Fruit fly (Drosophila melanogaster) whole organism, embryonic: ENCODE data around the gene Mf.

Experiments
- Abd-B ChIP-seq: fragments of 200-800 bp; sonication (Bioruptor generic); optimal IDR thresholded peaks from 2 replicates; lab custom pipeline; 2018; ENCODE audit warnings: missing biosample characterization, mild to moderate bottlenecking, missing genetic modification characterization, moderate library complexity
- Asciz ChIP-seq: fragments of 200-800 bp; sonication (Bioruptor generic); optimal IDR thresholded peaks from 2 replicates; lab custom pipeline; 2017; ENCODE audit warnings: missing biosample characterization, mild to moderate bottlenecking, missing genetic modification characterization, missing genetic modification reagents
- Atf-2 ChIP-seq: fragments of 200-800 bp; sonication (Bioruptor generic); optimal IDR thresholded peaks from 2 replicates; lab custom pipeline; 2016; ENCODE audit warnings: missing biosample characterization, missing genetic modification characterization
- CG11696 ChIP-seq: fragments of 200-800 bp; sonication (Bioruptor generic); IDR thresholded peaks from 2 replicates; pipeline ENCODE4 v1.3.6; 2022; ENCODE audit warnings: missing biosample characterization, missing genetic modification characterization
- CG12219 ChIP-seq: fragments of 200-800 bp; sonication (Bioruptor generic); optimal IDR thresholded peaks from 3 replicates; lab custom pipeline; 2018; ENCODE audit warnings: missing biosample characterization, mild to moderate bottlenecking, missing genetic modification characterization
- CG12769 ChIP-seq: fragments of 200-800 bp; sonication (Bioruptor generic); optimal IDR thresholded peaks from 2 replicates; lab custom pipeline; 2019; ENCODE audit warnings: missing biosample characterization, mild to moderate bottlenecking, missing genetic modification characterization, moderate library complexity
- CG14860 ChIP-seq: fragments of 200-800 bp; sonication (Bioruptor generic); IDR thresholded peaks from 3 replicates; pipeline ENCODE4 v1.3.6; 2022; ENCODE audit warnings: missing biosample characterization, missing genetic modification characterization; ENCODE audit not compliant: partially characterized antibody
- CG15601 ChIP-seq: fragments of 200-800 bp; sonication (Bioruptor generic); optimal IDR thresholded peaks from 3 replicates; lab custom pipeline; 2019; ENCODE audit warnings: missing biosample characterization, mild to moderate bottlenecking, missing genetic modification characterization, moderate library complexity
- CG17361 ChIP-seq: fragments of 200-800 bp; sonication (Bioruptor generic); IDR thresholded peaks from 3 replicates; pipeline ENCODE4 v1.3.6; 2022; ENCODE audit warnings: missing biosample characterization, missing genetic modification characterization
- CG30403 ChIP-seq: fragments of 200-800 bp; sonication (Bioruptor generic); optimal IDR thresholded peaks from 3 replicates; lab custom pipeline; 2016; ENCODE audit warnings: missing biosample characterization, missing genetic modification characterization
- CG3847 ChIP-seq: fragments of 200-800 bp; sonication (Bioruptor generic); IDR thresholded peaks from 2 replicates; pipeline ENCODE4 v1.3.6; 2022; ENCODE audit warnings: missing biosample characterization, missing genetic modification characterization
- CG3995 ChIP-seq: fragments of 200-800 bp; sonication (Bioruptor generic); optimal IDR thresholded peaks from 3 replicates; lab custom pipeline; 2016; ENCODE audit warnings: missing biosample characterization, missing genetic modification characterization
- CG4424 ChIP-seq: fragments of 200-800 bp; sonication (Bioruptor generic); optimal IDR thresholded peaks from 3 replicates; lab custom pipeline; 2016; ENCODE audit warnings: missing biosample characterization, missing genetic modification characterization
- CG4707 ChIP-seq: fragments of 200-800 bp; sonication (Bioruptor generic); optimal IDR thresholded peaks from 2 replicates; lab custom pipeline; 2018; ENCODE audit warnings: missing biosample characterization, mild to moderate bottlenecking, missing genetic modification characterization, moderate library complexity
- CG5245 ChIP-seq: fragments of 200-800 bp; sonication (Bioruptor generic); optimal IDR thresholded peaks from 3 replicates; lab custom pipeline; 2016; ENCODE audit warnings: missing biosample characterization, missing genetic modification characterization
- CG6175 ChIP-seq: fragments of 200-800 bp; sonication (Bioruptor generic); IDR thresholded peaks from 3 replicates; pipeline ENCODE4 v1.3.6; 2022; ENCODE audit warnings: missing biosample characterization, missing genetic modification characterization
- CG6854 ChIP-seq: fragments of 200-800 bp; sonication (Bioruptor generic); optimal IDR thresholded peaks from 3 replicates; lab custom pipeline; 2017; ENCODE audit warnings: missing biosample characterization, mild to moderate bottlenecking, missing genetic modification characterization
- CG7357 ChIP-seq: fragments of 200-800 bp; sonication (Bioruptor generic); IDR thresholded peaks from 3 replicates; pipeline ENCODE4 v1.3.6; 2022; ENCODE audit warnings: missing biosample characterization, missing genetic modification characterization
- CG9609 ChIP-seq: fragments of 200-800 bp; sonication (Bioruptor generic); optimal IDR thresholded peaks from 3 replicates; lab custom pipeline; 2016; ENCODE audit warnings: missing biosample characterization, missing genetic modification characterization
- CTCF ChIP-seq: fragments of 200-800 bp; sonication (Bioruptor generic); optimal IDR thresholded peaks from 2 replicates; lab custom pipeline; 2017; ENCODE audit warnings: missing biosample characterization, mild to moderate bottlenecking, missing genetic modification characterization, moderate library complexity
- Doc2 ChIP-seq: fragments of 200-800 bp; sonication (Bioruptor generic); IDR thresholded peaks from 2 replicates; pipeline ENCODE4 v1.3.6; 2022; ENCODE audit warnings: missing biosample characterization, missing genetic modification characterization
- GATAe ChIP-seq: fragments of 200-800 bp; sonication (Bioruptor generic); conservative IDR thresholded peaks from 2 replicates; pipeline ENCODE4 v1.3.6; 2022; ENCODE audit warnings: missing biosample characterization, missing genetic modification characterization
- Hr78 ChIP-seq, 2 experiments: fragments of 200-800 bp in 1 of 2; fragments of >200 bp in 1 of 2; sonication (Bioruptor generic) in 1 of 2; optimal IDR thresholded peaks; 2 replicates each; lab custom pipeline; 2017 to 2019; ENCODE audit warnings: missing biosample characterization in 2 of 2, missing genetic modification characterization in 2 of 2, mild to moderate bottlenecking in 1 of 2, moderate library complexity in 1 of 2
- Hsf ChIP-seq: fragments of 200-800 bp; sonication (Bioruptor generic); optimal IDR thresholded peaks from 3 replicates; lab custom pipeline; 2016; ENCODE audit warnings: missing biosample characterization, missing genetic modification characterization
- Jarid2 ChIP-seq: fragments of 200-800 bp; sonication (Bioruptor generic); optimal IDR thresholded peaks from 3 replicates; lab custom pipeline; 2017; ENCODE audit warnings: mild to moderate bottlenecking, missing biosample characterization, missing genetic modification reagents, missing genetic modification characterization
- Kr ChIP-seq: fragments of 200-800 bp; sonication (Bioruptor generic); optimal IDR thresholded peaks from 2 replicates; lab custom pipeline; 2017; ENCODE audit warnings: missing biosample characterization, mild to moderate bottlenecking, missing genetic modification characterization
- Lhr ChIP-seq: fragments of 200-800 bp; sonication (Bioruptor generic); optimal IDR thresholded peaks from 3 replicates; lab custom pipeline; 2017; ENCODE audit warnings: mild to moderate bottlenecking, missing biosample characterization, missing genetic modification reagents, missing genetic modification characterization
- MESR4 ChIP-seq: fragments of 200-800 bp; sonication (Bioruptor generic); optimal IDR thresholded peaks from 2 replicates; lab custom pipeline; 2018; ENCODE audit warnings: missing biosample characterization, mild to moderate bottlenecking, missing genetic modification characterization, moderate library complexity
- NfI ChIP-seq: fragments of 200-800 bp; sonication (Bioruptor generic); optimal IDR thresholded peaks from 3 replicates; lab custom pipeline; 2018; ENCODE audit warnings: missing biosample characterization, mild to moderate bottlenecking, missing genetic modification characterization, moderate library complexity
- Oaz ChIP-seq: fragments of 200-800 bp; sonication (Bioruptor generic); IDR thresholded peaks from 2 replicates; pipeline ENCODE4 v1.3.6; 2022; ENCODE audit warnings: missing biosample characterization, missing genetic modification characterization
- Scr ChIP-seq: fragments of 200-800 bp; sonication (Bioruptor generic); IDR thresholded peaks from 2 replicates; pipeline ENCODE4 v1.3.6; 2022; ENCODE audit warnings: missing biosample characterization, missing genetic modification characterization; ENCODE audit not compliant: partially characterized antibody
- ac ChIP-seq: fragments of 200-800 bp; sonication (Bioruptor generic); optimal IDR thresholded peaks from 3 replicates; lab custom pipeline; 2017; ENCODE audit warnings: missing biosample characterization, mild to moderate bottlenecking, missing genetic modification characterization
- amos ChIP-seq: fragments of 200-800 bp; sonication (Bioruptor generic); IDR thresholded peaks from 2 replicates; pipeline ENCODE4 v1.3.6; 2022; ENCODE audit warnings: missing biosample characterization, missing genetic modification characterization; ENCODE audit not compliant: partially characterized antibody
- bigmax ChIP-seq: fragments of 200-800 bp; sonication (Bioruptor generic); optimal IDR thresholded peaks from 2 replicates; lab custom pipeline; 2018; ENCODE audit warnings: missing biosample characterization, mild to moderate bottlenecking, missing genetic modification characterization
- corto ChIP-seq: fragments of 200-800 bp; sonication (Bioruptor generic); optimal IDR thresholded peaks from 2 replicates; lab custom pipeline; 2016; ENCODE audit warnings: missing biosample characterization, mild to moderate bottlenecking, missing genetic modification characterization, moderate library complexity
- crol ChIP-seq: fragments of 200-800 bp; sonication (Bioruptor generic); IDR thresholded peaks from 2 replicates; pipeline ENCODE4 v1.3.6; 2022; ENCODE audit warnings: missing biosample characterization, missing genetic modification characterization
- dysf ChIP-seq: fragments of 200-800 bp; sonication (Bioruptor generic); IDR thresholded peaks from 3 replicates; pipeline ENCODE4 v1.3.6; 2022; ENCODE audit warnings: missing biosample characterization, missing genetic modification characterization
- gem ChIP-seq: fragments of 200-800 bp; sonication (Bioruptor generic); optimal IDR thresholded peaks from 2 replicates; lab custom pipeline; 2019; ENCODE audit warnings: missing biosample characterization, mild to moderate bottlenecking, missing genetic modification characterization, moderate library complexity
- gsb-n ChIP-seq: fragments of 200-800 bp; sonication (Bioruptor generic); optimal IDR thresholded peaks from 3 replicates; lab custom pipeline; 2018; ENCODE audit warnings: missing biosample characterization, mild to moderate bottlenecking, missing genetic modification characterization
- gt ChIP-seq: fragments of 200-800 bp; sonication (Bioruptor generic); IDR thresholded peaks from 2 replicates; pipeline ENCODE4 v1.3.6; 2022; ENCODE audit warnings: missing biosample characterization, missing genetic modification characterization
- ind ChIP-seq: fragments of 200-800 bp; sonication (Bioruptor generic); optimal IDR thresholded peaks from 3 replicates; lab custom pipeline; 2016; ENCODE audit warnings: missing biosample characterization, missing genetic modification characterization
- jigr1 ChIP-seq: fragments of 200-800 bp; sonication (Bioruptor generic); IDR thresholded peaks from 3 replicates; pipeline ENCODE4 v1.3.6; 2022; ENCODE audit warnings: missing biosample characterization, missing genetic modification characterization
- ken ChIP-seq: fragments of 200-800 bp; sonication (Bioruptor generic); IDR thresholded peaks from 3 replicates; pipeline ENCODE4 v1.3.6; 2022; ENCODE audit warnings: missing biosample characterization, missing genetic modification characterization
- org-1 ChIP-seq: fragments of 200-800 bp; sonication (Bioruptor generic); optimal IDR thresholded peaks from 2 replicates; lab custom pipeline; 2017; ENCODE audit warnings: missing biosample characterization, missing genetic modification characterization
- p53 ChIP-seq: fragments of 200-800 bp; sonication (Bioruptor generic); optimal IDR thresholded peaks from 2 replicates; lab custom pipeline; 2016; ENCODE audit warnings: missing biosample characterization, missing genetic modification characterization
- pum ChIP-seq: fragments of 200-800 bp; sonication (Bioruptor generic); optimal IDR thresholded peaks from 2 replicates; lab custom pipeline; 2016; ENCODE audit warnings: missing biosample characterization, missing genetic modification characterization
- rib ChIP-seq: fragments of 200-800 bp; sonication (Bioruptor generic); IDR thresholded peaks from 2 replicates; pipeline ENCODE4 v1.3.6; 2022; ENCODE audit warnings: missing biosample characterization, missing genetic modification characterization
- scrt ChIP-seq: fragments of 200-800 bp; sonication (Bioruptor generic); optimal IDR thresholded peaks from 2 replicates; lab custom pipeline; 2018; ENCODE audit warnings: missing biosample characterization, mild to moderate bottlenecking, missing genetic modification characterization, moderate library complexity
- sima ChIP-seq: fragments of 200-800 bp; sonication (Bioruptor generic); optimal IDR thresholded peaks from 2 replicates; lab custom pipeline; 2016; ENCODE audit warnings: missing biosample characterization, missing genetic modification characterization
- stwl ChIP-seq: fragments of 200-800 bp; sonication (Bioruptor generic); optimal IDR thresholded peaks from 3 replicates; lab custom pipeline; 2018; ENCODE audit warnings: missing biosample characterization, mild to moderate bottlenecking, missing genetic modification characterization, moderate library complexity
- trem ChIP-seq: fragments of 200-800 bp; optimal IDR thresholded peaks from 3 replicates; lab custom pipeline; 2019; ENCODE audit warnings: missing biosample characterization, mild to moderate bottlenecking, missing genetic modification characterization, moderate library complexity
- wdn ChIP-seq: fragments of 200-800 bp; sonication (Bioruptor generic); IDR thresholded peaks from 2 replicates; pipeline ENCODE4 v1.3.6; 2022; ENCODE audit warnings: missing biosample characterization, missing genetic modification characterization

Mf gene

dm6 chr3R:15131677-15132076 is 49.6 kb downstream of the Mf start, which contains the start of gene CG42788 (continued):
- TF ChIP-seq MESR4 (GFP tag; lab: Kevin White, UChicago), result peak; percentile 79
- no peak for TF ChIP-seq ken (GFP tag; lab: Robert Waterston, UW)
- TF ChIP-seq NfI, result peak; percentile 70
- peak; percentile 59 for TF ChIP-seq CG9609 (GFP tag; lab: Kevin White, UChicago)
- TF ChIP-seq gem (tag; lab: Kevin White, UChicago), result peak; percentile 78
- no peak for TF ChIP-seq amos
- peak; percentile 66 for TF ChIP-seq trem (tag; lab: Kevin White, UChicago)
- peak; percentile 30 for TF ChIP-seq CG15601
- peak; percentile 9 for TF ChIP-seq Asciz (GFP tag; lab: Kevin White, UChicago)
- peak; percentile 52 for TF ChIP-seq Abd-B
- no peak for TF ChIP-seq rib
- TF ChIP-seq corto, result no peak
- TF ChIP-seq Hr78 (GFP tag; optimal IDR thresholded peaks at IDR 0.05; lab: Kevin White, UChicago), result peak in 1 of 2 experiments; percentile 46
- no peak for TF ChIP-seq CG3847 (GFP tag; lab: Robert Waterston, UW)
- peak; percentile 55 for TF ChIP-seq bigmax
- TF ChIP-seq stwl (tag; lab: Kevin White, UChicago), result peak; percentile 78
- peak; percentile 28 for TF ChIP-seq CG6854 (GFP tag; lab: Kevin White, UChicago)
- TF ChIP-seq jigr1, result no peak
- TF ChIP-seq crol (GFP tag; lab: Robert Waterston, UW), result no peak
- no peak for TF ChIP-seq CG11696
- no peak for TF ChIP-seq Kr (GFP tag; lab: Kevin White, UChicago)
- TF ChIP-seq gsb-n, result peak; percentile 65
- TF ChIP-seq Lhr (GFP tag; lab: Kevin White, UChicago), result peak; percentile 94
- TF ChIP-seq CG6175 (GFP tag; lab: Robert Waterston, UW), result no peak
- TF ChIP-seq gt, result no peak
- TF ChIP-seq CG30403 (GFP tag; lab: Kevin White, UChicago), result peak; percentile 12
- TF ChIP-seq Doc2 (GFP tag; lab: Robert Waterston, UW), result no peak
- TF ChIP-seq CG5245 (GFP tag; lab: Kevin White, UChicago), result no peak
- TF ChIP-seq Oaz (GFP tag; lab: Robert Waterston, UW), result no peak
- TF ChIP-seq CG12769 (tag; lab: Kevin White, UChicago), result peak; percentile 97
- peak; percentile 17 for TF ChIP-seq p53 (GFP tag; lab: Kevin White, UChicago)
- TF ChIP-seq org-1 (GFP tag; lab: Kevin White, UChicago), result no peak
- TF ChIP-seq wdn (GFP tag; lab: Robert Waterston, UW), result no peak
- TF ChIP-seq CG3995 (GFP tag; lab: Kevin White, UChicago), result peak; percentile 30
- TF ChIP-seq Atf-2 (GFP tag; lab: Kevin White, UChicago), result peak; percentile 60
- peak; percentile 95 for TF ChIP-seq Jarid2 (GFP tag; lab: Kevin White, UChicago)
- TF ChIP-seq CG7357 (GFP tag; lab: Robert Waterston, UW), result no peak
- TF ChIP-seq pum (GFP tag; lab: Kevin White, UChicago), result no peak
- peak; percentile 66 for TF ChIP-seq CTCF (GFP tag; lab: Kevin White, UChicago)
- TF ChIP-seq CG12219 (GFP tag; lab: Kevin White, UChicago), result peak; percentile 61
- no peak for TF ChIP-seq ind
- TF ChIP-seq CG4424, result peak; percentile 16
- no peak for TF ChIP-seq dysf (GFP tag; lab: Robert Waterston, UW)
- peak; percentile 61 for TF ChIP-seq Hsf
- no peak for TF ChIP-seq CG17361 (GFP tag; lab: Robert Waterston, UW)
- no peak for TF ChIP-seq CG14860 (GFP tag; lab: Robert Waterston, UW)
- TF ChIP-seq scrt, result peak; percentile 73
- TF ChIP-seq ac (GFP tag; lab: Kevin White, UChicago), result peak; percentile 46
- peak; percentile 61 for TF ChIP-seq CG4707
- TF ChIP-seq sima, result peak; percentile 40
- no peak for TF ChIP-seq GATAe (GFP tag; lab: Robert Waterston, UW)
- TF ChIP-seq Scr (GFP tag; lab: Robert Waterston, UW), result no peak
